Worm (Caenorhabditis elegans): ENCODE results near the gene fbxb-82.

- TF ChIP-seq hlh-13 (GFP tag; optimal IDR thresholded peaks at IDR 0.05) (no peak), ceh-45 (GFP tag; IDR thresholded peaks at IDR 0.05) (no peak), rnt-1 (tag; optimal IDR thresholded peaks at IDR 0.05) (no peak), nhr-11 (tag; optimal IDR thresholded peaks at IDR 0.05) (no peak), ceh-24 (tag; optimal IDR thresholded peaks at IDR 0.05) (no peak), ceh-30 (tag; optimal IDR thresholded peaks at IDR 0.05) (no peak), pha-4 (tag; optimal IDR thresholded peaks at IDR 0.05) (no peak), odd-2 (tag; optimal IDR thresholded peaks at IDR 0.05) (no peak)
Measured at ce11 chrIII:179123-179592, 36.1 kb upstream of the fbxb-82 start, which contains the start of gene F40G9.6.

Data from whole organism, late embryonic.